Worm (Caenorhabditis elegans) whole organism, midembryonic: ENCODE measurements around the gene ZK6.6.

Experiments used
- T22C8.4 ChIP-seq: fragments of 200-800 bp; sonication (Bioruptor generic); IDR thresholded peaks from 2 replicates; pipeline ENCODE4 v1.3.6; 2022; ENCODE audit warnings: missing genetic modification characterization, missing compliant biosample characterization
- cog-1 ChIP-seq: sonication (generic microtip); optimal IDR thresholded peaks from 2 replicates; lab custom pipeline; 2016; ENCODE audit warnings: missing genetic modification characterization, missing compliant biosample characterization
- flt-1 ChIP-seq: fragments of 200-800 bp; sonication (Bioruptor generic); IDR thresholded peaks from 2 replicates; pipeline ENCODE4 v1.3.6; 2022; ENCODE audit warnings: missing genetic modification characterization, missing compliant biosample characterization
- klf-2 ChIP-seq: fragments of 200-800 bp; sonication (Bioruptor generic); conservative IDR thresholded peaks from 2 replicates; pipeline ENCODE4 v1.3.6; 2022; ENCODE audit warnings: missing genetic modification reagents, missing genetic modification characterization, missing compliant biosample characterization
- med-1 ChIP-seq: sonication (generic microtip); optimal IDR thresholded peaks from 2 replicates; lab custom pipeline; 2017; ENCODE audit warnings: missing genetic modification characterization, mild to moderate bottlenecking, missing compliant biosample characterization, antibody characterized with exemption, missing genetic modification reagents; ENCODE audit not compliant: insufficient read depth
- ref-1 ChIP-seq: fragments of 200-800 bp; sonication (Bioruptor generic); conservative IDR thresholded peaks from 2 replicates; pipeline ENCODE4 v1.3.6; 2022; ENCODE audit warnings: missing genetic modification reagents, missing genetic modification characterization, missing compliant biosample characterization
- tab-1 ChIP-seq: fragments of 200-800 bp; sonication (Bioruptor generic); IDR thresholded peaks from 2 replicates; pipeline ENCODE4 v1.3.6; 2022; ENCODE audit warnings: missing genetic modification characterization, missing compliant biosample characterization
- ztf-23 ChIP-seq: fragments of 200-800 bp; sonication (Bioruptor generic); IDR thresholded peaks from 2 replicates; pipeline ENCODE4 v1.3.6; 2022; ENCODE audit warnings: missing genetic modification reagents, missing genetic modification characterization, missing compliant biosample characterization
- ztf-29 ChIP-seq: fragments of 200-800 bp; sonication (Bioruptor generic); IDR thresholded peaks from 2 replicates; pipeline ENCODE4 v1.3.6; 2022; ENCODE audit warnings: missing genetic modification reagents, missing genetic modification characterization, missing compliant biosample characterization

ce11 chrV:438094-438493 is 49.6 kb downstream of the ZK6.6 start, which contains the start of gene B0554.1:
- TF ChIP-seq T22C8.4 (no peak), ztf-23 (GFP tag; lab: Robert Waterston, UW) (no peak), ref-1 (GFP tag; lab: Robert Waterston, UW) (no peak), tab-1 (no peak), flt-1 (GFP tag; lab: Robert Waterston, UW) (no peak), med-1 (GFP tag; lab: Kevin White, UChicago) (no peak), ztf-29 (no peak), klf-2 (GFP tag; lab: Robert Waterston, UW) (no peak), cog-1 (tag; lab: Kevin White, UChicago) (no peak)
